Worm (Caenorhabditis elegans) whole organism, late embryonic: ENCODE data around the gene ifas-3.

ENCODE experiments used
- K02D7.2 ChIP-seq: sonication (generic microtip); optimal IDR thresholded peaks from 2 replicates; lab custom pipeline; 2017; ENCODE audit warnings: mild to moderate bottlenecking, missing genetic modification characterization, missing compliant biosample characterization
- Y22D7AL.16 ChIP-seq: sonication (generic microtip); optimal IDR thresholded peaks from 2 replicates; lab custom pipeline; 2016; ENCODE audit warnings: missing genetic modification characterization, missing compliant biosample characterization
- ceh-14 ChIP-seq: sonication (generic microtip); optimal IDR thresholded peaks from 2 replicates; lab custom pipeline; 2016; ENCODE audit warnings: missing genotype, missing genetic modification characterization, missing compliant biosample characterization
- ceh-18 ChIP-seq: sonication (generic microtip); optimal IDR thresholded peaks from 2 replicates; lab custom pipeline; 2016; ENCODE audit warnings: missing genetic modification characterization, missing compliant biosample characterization
- ceh-19 ChIP-seq: fragments of 200-800 bp; sonication (Bioruptor generic); optimal IDR thresholded peaks from 2 replicates; lab custom pipeline; 2018; ENCODE audit warnings: mild to moderate bottlenecking, missing genetic modification characterization, missing compliant biosample characterization
- ceh-2 ChIP-seq: sonication (generic microtip); optimal IDR thresholded peaks from 2 replicates; lab custom pipeline; 2016; ENCODE audit warnings: missing genotype, missing genetic modification characterization, missing compliant biosample characterization
- ceh-22 ChIP-seq: sonication (generic microtip); optimal IDR thresholded peaks from 2 replicates; lab custom pipeline; 2017; ENCODE audit warnings: missing biosample characterization, missing genetic modification characterization
- ceh-24 ChIP-seq: sonication (generic microtip); optimal IDR thresholded peaks from 2 replicates; lab custom pipeline; 2016; ENCODE audit warnings: mild to moderate bottlenecking, missing genetic modification characterization, missing compliant biosample characterization
- ceh-30 ChIP-seq: fragments of 150-350 bp; optimal IDR thresholded peaks from 2 replicates; lab custom pipeline; 2014; ENCODE audit warnings: missing biosample characterization, missing genetic modification characterization
- ceh-48 ChIP-seq: sonication (generic microtip); optimal IDR thresholded peaks from 2 replicates; lab custom pipeline; 2016; ENCODE audit warnings: missing genetic modification characterization, inconsistent platforms, missing compliant biosample characterization
- ceh-6 ChIP-seq: fragments of 200-800 bp; sonication (Bioruptor generic); optimal IDR thresholded peaks from 2 replicates; lab custom pipeline; 2018; ENCODE audit warnings: mild to moderate bottlenecking, missing genetic modification characterization, missing compliant biosample characterization
- ceh-9 ChIP-seq: sonication (generic microtip); optimal IDR thresholded peaks from 2 replicates; lab custom pipeline; 2016; ENCODE audit warnings: mild to moderate bottlenecking, missing genetic modification characterization, inconsistent platforms, missing compliant biosample characterization
- che-1 ChIP-seq: sonication (generic microtip); optimal IDR thresholded peaks from 2 replicates; lab custom pipeline; 2016; ENCODE audit warnings: mild to moderate bottlenecking, missing genetic modification characterization, missing compliant biosample characterization
- dmd-4 ChIP-seq: sonication (generic microtip); optimal IDR thresholded peaks from 2 replicates; lab custom pipeline; 2016; ENCODE audit warnings: borderline replicate concordance, missing genetic modification characterization, missing compliant biosample characterization
- dve-1 ChIP-seq: sonication (generic microtip); optimal IDR thresholded peaks from 2 replicates; lab custom pipeline; 2017; ENCODE audit warnings: antibody characterized with exemption, mild to moderate bottlenecking, missing genetic modification characterization, missing compliant biosample characterization
- elt-2 ChIP-seq: sonication (generic microtip); optimal IDR thresholded peaks from 2 replicates; lab custom pipeline; 2016; ENCODE audit warnings: missing genetic modification reagents, missing genetic modification characterization, missing compliant biosample characterization
- elt-4 ChIP-seq: sonication (generic microtip); optimal IDR thresholded peaks from 2 replicates; lab custom pipeline; 2016; ENCODE audit warnings: missing genetic modification characterization, missing compliant biosample characterization
- eyg-1 ChIP-seq: sonication (generic microtip); optimal IDR thresholded peaks from 2 replicates; lab custom pipeline; 2016; ENCODE audit warnings: missing genotype, missing genetic modification characterization, missing compliant biosample characterization
- fax-1 ChIP-seq: sonication (generic microtip); optimal IDR thresholded peaks from 2 replicates; lab custom pipeline; 2016; ENCODE audit warnings: missing genotype, missing genetic modification characterization, missing compliant biosample characterization
- fkh-6 ChIP-seq: sonication (generic microtip); optimal IDR thresholded peaks from 2 replicates; lab custom pipeline; 2016; ENCODE audit warnings: missing genetic modification characterization, missing compliant biosample characterization
- gmeb-2 ChIP-seq: sonication (generic microtip); optimal IDR thresholded peaks from 2 replicates; lab custom pipeline; 2016; ENCODE audit warnings: missing genetic modification characterization, inconsistent platforms, missing compliant biosample characterization
- hlh-30 ChIP-seq: sonication (generic microtip); optimal IDR thresholded peaks from 2 replicates; lab custom pipeline; 2017; ENCODE audit warnings: antibody characterized with exemption, missing genetic modification characterization, missing compliant biosample characterization; ENCODE audit not compliant: insufficient read depth
- hlh-8 ChIP-seq: sonication (generic microtip); optimal IDR thresholded peaks from 2 replicates; lab custom pipeline; 2016; ENCODE audit warnings: missing genotype, missing genetic modification characterization, missing compliant biosample characterization
- mec-3 ChIP-seq: sonication (generic microtip); optimal IDR thresholded peaks from 2 replicates; lab custom pipeline; 2016; ENCODE audit warnings: borderline replicate concordance, missing genetic modification characterization, missing compliant biosample characterization
- nhr-11 ChIP-seq: fragments of 150-350 bp; optimal IDR thresholded peaks from 2 replicates; lab custom pipeline; 2014; ENCODE audit warnings: missing biosample characterization, missing genetic modification characterization
- nhr-232 ChIP-seq: sonication (generic microtip); optimal IDR thresholded peaks from 2 replicates; lab custom pipeline; 2016; ENCODE audit warnings: missing genetic modification characterization, missing compliant biosample characterization
- npax-4 ChIP-seq: sonication (generic microtip); optimal IDR thresholded peaks from 2 replicates; lab custom pipeline; 2016; ENCODE audit warnings: missing genetic modification characterization, missing compliant biosample characterization
- odd-2 ChIP-seq: sonication (generic microtip); optimal IDR thresholded peaks from 2 replicates; lab custom pipeline; 2017; ENCODE audit warnings: antibody characterized with exemption, mild to moderate bottlenecking, missing genetic modification characterization, missing compliant biosample characterization
- pag-3 ChIP-seq: sonication (generic microtip); optimal IDR thresholded peaks from 2 replicates; lab custom pipeline; 2016; ENCODE audit warnings: missing compliant biosample characterization, missing genetic modification characterization, borderline replicate concordance
- pat-9 ChIP-seq: fragments of 200-800 bp; sonication (Bioruptor generic); optimal IDR thresholded peaks from 2 replicates; lab custom pipeline; 2018; ENCODE audit warnings: mild to moderate bottlenecking, missing genetic modification characterization, moderate library complexity, missing compliant biosample characterization
- pax-1 ChIP-seq: fragments of 150-350 bp; optimal IDR thresholded peaks from 2 replicates; lab custom pipeline; 2014; ENCODE audit warnings: missing biosample characterization, missing genetic modification characterization
- pha-2 ChIP-seq: sonication (generic microtip); optimal IDR thresholded peaks from 2 replicates; lab custom pipeline; 2017; ENCODE audit warnings: mild to moderate bottlenecking, missing genetic modification characterization, missing compliant biosample characterization
- pha-4 ChIP-seq: fragments of 150-350 bp; optimal IDR thresholded peaks from 2 replicates; lab custom pipeline; 2018; ENCODE audit warnings: missing biosample characterization, missing genetic modification reagents, missing genetic modification characterization
- pros-1 ChIP-seq: fragments of 150-350 bp; optimal IDR thresholded peaks from 2 replicates; lab custom pipeline; 2014; ENCODE audit warnings: missing biosample characterization, missing genetic modification reagents, missing genetic modification characterization
- ref-2 ChIP-seq: sonication (generic microtip); optimal IDR thresholded peaks from 2 replicates; lab custom pipeline; 2016; ENCODE audit warnings: missing genetic modification characterization, missing compliant biosample characterization
- rnt-1 ChIP-seq: sonication (generic microtip); optimal IDR thresholded peaks from 2 replicates; lab custom pipeline; 2016; ENCODE audit warnings: missing genetic modification characterization, missing compliant biosample characterization
- sox-2 ChIP-seq: fragments of 200-800 bp; sonication (Bioruptor generic); IDR thresholded peaks from 2 replicates; pipeline ENCODE4 v1.3.6; 2022; ENCODE audit warnings: missing genetic modification reagents, missing genetic modification characterization, missing compliant biosample characterization
- tbx-2 ChIP-seq: sonication (generic microtip); optimal IDR thresholded peaks from 2 replicates; lab custom pipeline; 2016; ENCODE audit warnings: missing genetic modification characterization, missing compliant biosample characterization
- tbx-7 ChIP-seq: sonication (generic microtip); optimal IDR thresholded peaks from 2 replicates; lab custom pipeline; 2016; ENCODE audit warnings: missing genotype, missing genetic modification characterization, missing compliant biosample characterization
- ttx-3 ChIP-seq: sonication (generic microtip); optimal IDR thresholded peaks from 2 replicates; lab custom pipeline; 2016; ENCODE audit warnings: missing genetic modification reagents, missing genetic modification characterization, missing compliant biosample characterization
- unc-42 ChIP-seq: sonication (generic microtip); optimal IDR thresholded peaks from 2 replicates; lab custom pipeline; 2016; ENCODE audit warnings: missing genotype, missing genetic modification characterization, missing compliant biosample characterization
- unc-55 ChIP-seq: sonication (generic microtip); optimal IDR thresholded peaks from 2 replicates; lab custom pipeline; 2017; ENCODE audit warnings: missing biosample characterization, missing genetic modification reagents, missing genetic modification characterization
- ztf-16 ChIP-seq: sonication (generic microtip); optimal IDR thresholded peaks from 2 replicates; lab custom pipeline; 2017; ENCODE audit warnings: missing genetic modification characterization, missing compliant biosample characterization

ifas-3 gene

ce11 chrIV:15931176-15931575 is 19.5 kb downstream of the ifas-3 start:
- TF ChIP-seq pha-2 (tag; lab: Kevin White, UChicago) (no peak), unc-55 (no peak), che-1 (tag; lab: Kevin White, UChicago) (peak; percentile 24), nhr-232 (no peak), hlh-30 (tag; lab: Kevin White, UChicago) (peak; percentile 64), gmeb-2 (no peak)

DNA sequence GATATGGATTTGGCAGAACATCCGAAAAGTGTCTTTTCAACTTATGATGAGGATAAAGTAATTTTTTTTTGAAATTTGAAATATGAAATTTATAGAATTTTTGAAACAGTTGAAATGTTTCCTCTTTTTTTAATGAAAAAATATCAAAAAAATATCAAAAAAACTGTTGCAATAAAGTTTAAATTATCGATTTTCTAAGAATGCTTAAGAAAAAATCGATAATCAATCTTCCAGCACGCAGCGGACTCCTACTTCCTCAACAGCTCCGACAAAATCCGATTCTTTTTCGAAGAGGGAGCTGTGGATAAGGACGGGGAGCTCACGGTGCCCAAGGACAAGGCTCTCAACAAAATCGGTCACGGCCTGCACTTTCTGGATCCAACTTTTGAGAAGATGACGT is 20.0 kb downstream of the ifas-3 start:
- TF ChIP-seq ref-2 (tag; lab: Kevin White, UChicago) (no peak), hlh-8 (no peak), Y22D7AL.16 (no peak), pros-1 (tag; lab: Kevin White, UChicago) (no peak), dve-1 (tag; lab: Kevin White, UChicago) (no peak), ceh-2 (tag; lab: Kevin White, UChicago) (no peak), ceh-48 (tag; lab: Kevin White, UChicago) (no peak), rnt-1 (tag; lab: Kevin White, UChicago) (no peak), pha-4 (tag; lab: Kevin White, UChicago) (no peak), ceh-14 (tag; lab: Kevin White, UChicago) (no peak), tbx-7 (tag; lab: Kevin White, UChicago) (no peak), mec-3 (no peak), elt-4 (tag; lab: Kevin White, UChicago) (no peak), unc-42 (no peak), sox-2 (GFP tag; lab: Robert Waterston, UW) (no peak), K02D7.2 (tag; lab: Kevin White, UChicago) (no peak), ztf-16 (no peak), ceh-18 (tag; lab: Kevin White, UChicago) (no peak), dmd-4 (tag; lab: Kevin White, UChicago) (no peak), ceh-22 (no peak)

ce11 chrIV:15930281-15930680 is 20.4 kb downstream of the ifas-3 start, which contains the start of gene Y105C5B.9:
Y105C5B.9 (plus strand) TSS chrIV:15930581.
- TF ChIP-seq mec-3 = no peak
- TF ChIP-seq sox-2 (GFP tag; lab: Robert Waterston, UW) = no peak
- TF ChIP-seq K02D7.2 (tag; lab: Kevin White, UChicago) = no peak
- no peak for TF ChIP-seq pat-9 (tag; lab: Kevin White, UChicago)
- no peak for TF ChIP-seq tbx-2 (tag; lab: Kevin White, UChicago)
- TF ChIP-seq fkh-6 (tag; lab: Kevin White, UChicago) = no peak
- no peak for TF ChIP-seq pax-1 (tag; lab: Kevin White, UChicago)
- no peak for TF ChIP-seq gmeb-2
- no peak for TF ChIP-seq odd-2 (tag; lab: Kevin White, UChicago)
- no peak for TF ChIP-seq pros-1 (tag; lab: Kevin White, UChicago)
- TF ChIP-seq unc-55 = no peak
- no peak for TF ChIP-seq eyg-1
- no peak for TF ChIP-seq ceh-6
- TF ChIP-seq elt-2 (tag; lab: Kevin White, UChicago) = no peak

ce11 chrIV:15929831-15930230 is 20.9 kb downstream of the ifas-3 start:
- TF ChIP-seq sox-2 (GFP tag; lab: Robert Waterston, UW) (no peak), elt-2 (tag; lab: Kevin White, UChicago) (peak; percentile 93)

- TF ChIP-seq pag-3 (no peak), hlh-30 (tag; lab: Kevin White, UChicago) (no peak), pros-1 (tag; lab: Kevin White, UChicago) (no peak), fax-1 (tag; lab: Kevin White, UChicago) (no peak), fkh-6 (tag; lab: Kevin White, UChicago) (no peak), ceh-9 (tag; lab: Kevin White, UChicago) (no peak), ceh-19 (no peak), ceh-30 (tag; lab: Kevin White, UChicago) (no peak), npax-4 (tag; lab: Kevin White, UChicago) (no peak), sox-2 (GFP tag; lab: Robert Waterston, UW) (no peak), ztf-16 (no peak), pha-4 (tag; lab: Kevin White, UChicago) (no peak), ttx-3 (tag; lab: Kevin White, UChicago) (no peak), K02D7.2 (tag; lab: Kevin White, UChicago) (no peak), nhr-11 (tag; lab: Kevin White, UChicago) (no peak), ceh-24 (tag; lab: Kevin White, UChicago) (no peak)
- TF ChIP-seq, all 69 proteins: peak for 0
These were observed 23.9 kb downstream of the ifas-3 start, which contains the start of gene Y105C5B.8 for ce11 chrIV:15926746-15927145. Y105C5B.8 (minus strand) TSS chrIV:15926846.
